Fruit fly (Drosophila melanogaster) whole organism, prepupa: Measurements from ENCODE around the gene Cpr67B.

Experiments
- OdsH ChIP-seq: fragments of 200-800 bp; sonication (Bioruptor generic); optimal IDR thresholded peaks from 3 replicates; lab custom pipeline; 2016; ENCODE audit warnings: missing biosample characterization, missing genetic modification characterization
- Sox102F ChIP-seq: fragments of 200-800 bp; sonication (Bioruptor generic); optimal IDR thresholded peaks from 2 replicates; lab custom pipeline; 2016; ENCODE audit warnings: missing biosample characterization, mild to moderate bottlenecking, missing genetic modification characterization
- Sox14 ChIP-seq: fragments of 200-800 bp; sonication (Bioruptor generic); optimal IDR thresholded peaks from 3 replicates; lab custom pipeline; 2016; ENCODE audit warnings: missing biosample characterization, missing genetic modification characterization

- TF ChIP-seq OdsH (GFP tag; lab: Kevin White, UChicago): no peak
- no peak for TF ChIP-seq Sox102F (GFP tag; lab: Kevin White, UChicago)
- peak; percentile 30 for TF ChIP-seq Sox14
These were observed 47.0 kb downstream of the Cpr67B start, which contains the start of the genes CG3448 and ghi for dm6 chr3L:9451522-9452118.
